Fruit fly (Drosophila melanogaster) whole organism, prepupa: ENCODE results near the gene beag.

Experiments used
- CG10631 ChIP-seq: fragments of 200-800 bp; sonication (Bioruptor generic); optimal IDR thresholded peaks from 2 replicates; lab custom pipeline; 2016; ENCODE audit warnings: missing biosample characterization, missing genetic modification characterization
- CG10669 ChIP-seq: fragments of 200-800 bp; sonication (Bioruptor generic); optimal IDR thresholded peaks from 3 replicates; lab custom pipeline; 2018; ENCODE audit warnings: missing biosample characterization, mild to moderate bottlenecking, missing genetic modification characterization, moderate library complexity
- CG11762 ChIP-seq: fragments of 200-800 bp; sonication (Bioruptor generic); optimal IDR thresholded peaks from 3 replicates; lab custom pipeline; 2016; ENCODE audit warnings: missing biosample characterization, missing genetic modification characterization; ENCODE audit not compliant: insufficient read depth
- CG1621 ChIP-seq: fragments of 200-800 bp; sonication (Bioruptor generic); optimal IDR thresholded peaks from 3 replicates; lab custom pipeline; 2018; ENCODE audit warnings: missing biosample characterization, mild to moderate bottlenecking, missing genetic modification characterization
- CG3032 ChIP-seq: fragments of 200-800 bp; optimal IDR thresholded peaks from 2 replicates; lab custom pipeline; 2019; ENCODE audit warnings: missing biosample characterization, mild to moderate bottlenecking, missing genetic modification characterization, moderate library complexity
- CG32006 ChIP-seq: fragments of 200-800 bp; sonication (Bioruptor generic); optimal IDR thresholded peaks from 3 replicates; lab custom pipeline; 2017; ENCODE audit warnings: missing biosample characterization, mild to moderate bottlenecking, missing genetic modification characterization
- CG6163 ChIP-seq: fragments of 200-800 bp; sonication (Bioruptor generic); IDR thresholded peaks from 3 replicates; pipeline ENCODE4 v1.3.6; 2022; ENCODE audit warnings: missing biosample characterization, missing genetic modification characterization
- CG6854 ChIP-seq: fragments of 200-800 bp; sonication (Bioruptor generic); optimal IDR thresholded peaks from 2 replicates; lab custom pipeline; 2017; ENCODE audit warnings: missing biosample characterization, mild to moderate bottlenecking, missing genetic modification characterization
- CG7368 ChIP-seq: fragments of 200-800 bp; sonication (Bioruptor generic); optimal IDR thresholded peaks from 3 replicates; lab custom pipeline; 2016; ENCODE audit warnings: missing biosample characterization, missing genetic modification characterization
- CG8119 ChIP-seq: fragments of 200-800 bp; sonication (Bioruptor generic); IDR thresholded peaks from 3 replicates; pipeline ENCODE4 v1.3.6; 2022; ENCODE audit warnings: missing biosample characterization, missing genetic modification characterization
- Eip75B ChIP-seq: fragments of 200-800 bp; sonication (Bioruptor generic); optimal IDR thresholded peaks from 3 replicates; lab custom pipeline; 2016; ENCODE audit warnings: missing biosample characterization, missing genetic modification characterization
- Eip78C ChIP-seq: fragments of 200-800 bp; sonication (Bioruptor generic); peaks from one replicate; lab custom pipeline; 2016; ENCODE audit warnings: missing biosample characterization, missing genetic modification characterization
- Ets21C ChIP-seq: fragments of 200-800 bp; sonication (Bioruptor generic); optimal IDR thresholded peaks from 3 replicates; lab custom pipeline; 2016; ENCODE audit warnings: missing biosample characterization, missing genetic modification characterization
- Ets96B ChIP-seq: fragments of 200-800 bp; optimal IDR thresholded peaks from 2 replicates; lab custom pipeline; 2019; ENCODE audit warnings: missing biosample characterization, mild to moderate bottlenecking, missing genetic modification characterization, moderate library complexity
- Hr38 ChIP-seq: sonication (Bioruptor generic); optimal IDR thresholded peaks from 2 replicates; lab custom pipeline; 2016; ENCODE audit warnings: missing biosample characterization, missing genetic modification characterization
- Hr39 ChIP-seq: fragments of 200-800 bp; sonication (Bioruptor generic); optimal IDR thresholded peaks from 2 replicates; lab custom pipeline; 2016; ENCODE audit warnings: missing biosample characterization, missing genetic modification characterization
- Hr4 ChIP-seq: fragments of 200-800 bp; sonication (Bioruptor generic); optimal IDR thresholded peaks from 3 replicates; lab custom pipeline; 2016; ENCODE audit warnings: missing biosample characterization, missing genetic modification characterization
- Met ChIP-seq: fragments of 200-800 bp; sonication (Bioruptor generic); optimal IDR thresholded peaks from 3 replicates; lab custom pipeline; 2016; ENCODE audit warnings: missing biosample characterization, missing genetic modification characterization
- Sox14 ChIP-seq: fragments of 200-800 bp; sonication (Bioruptor generic); optimal IDR thresholded peaks from 3 replicates; lab custom pipeline; 2016; ENCODE audit warnings: missing biosample characterization, missing genetic modification characterization
- Sox15 ChIP-seq: fragments of 200-800 bp; sonication (Bioruptor generic); optimal IDR thresholded peaks from 3 replicates; lab custom pipeline; 2016; ENCODE audit warnings: missing biosample characterization, missing genetic modification characterization
- achi ChIP-seq: fragments of 200-800 bp; sonication (Bioruptor generic); optimal IDR thresholded peaks from 3 replicates; lab custom pipeline; 2016; ENCODE audit warnings: missing biosample characterization, missing genetic modification characterization
- acj6 ChIP-seq: fragments of 200-800 bp; sonication (Bioruptor generic); optimal IDR thresholded peaks from 3 replicates; lab custom pipeline; 2016; ENCODE audit warnings: missing biosample characterization, missing genetic modification characterization
- cyc ChIP-seq: fragments of 200-800 bp; sonication (Bioruptor generic); optimal IDR thresholded peaks from 3 replicates; lab custom pipeline; 2016; ENCODE audit warnings: missing biosample characterization, missing genetic modification characterization
- dsx ChIP-seq: fragments of 200-800 bp; optimal IDR thresholded peaks from 3 replicates; lab custom pipeline; 2019; ENCODE audit warnings: missing biosample characterization, mild to moderate bottlenecking, missing genetic modification characterization, moderate library complexity; ENCODE audit not compliant: poor library complexity, severe bottlenecking
- eg ChIP-seq: fragments of 200-800 bp; sonication (Bioruptor generic); IDR thresholded peaks from 3 replicates; pipeline ENCODE4 v1.3.6; 2022; ENCODE audit warnings: missing biosample characterization, missing genetic modification characterization
- fd59A ChIP-seq: fragments of 200-800 bp; sonication (Bioruptor generic); optimal IDR thresholded peaks from 2 replicates; lab custom pipeline; 2017; ENCODE audit warnings: missing biosample characterization, mild to moderate bottlenecking, missing genetic modification characterization, missing genetic modification reagents
- fd85E ChIP-seq: fragments of 200-800 bp; sonication (Bioruptor generic); optimal IDR thresholded peaks from 3 replicates; lab custom pipeline; 2016; ENCODE audit warnings: missing biosample characterization, missing genetic modification characterization
- fkh ChIP-seq: fragments of 200-800 bp; sonication (Bioruptor generic); optimal IDR thresholded peaks from 3 replicates; lab custom pipeline; 2017; ENCODE audit warnings: missing biosample characterization, mild to moderate bottlenecking, missing genetic modification characterization, moderate library complexity
- lz ChIP-seq: fragments of 200-800 bp; sonication (Bioruptor generic); optimal IDR thresholded peaks from 3 replicates; lab custom pipeline; 2016; ENCODE audit warnings: missing biosample characterization, missing genetic modification characterization
- pdm3 ChIP-seq: fragments of 200-800 bp; sonication (Bioruptor generic); optimal IDR thresholded peaks from 3 replicates; lab custom pipeline; 2016; ENCODE audit warnings: missing biosample characterization, missing genetic modification characterization
- spab ChIP-seq: fragments of 200-800 bp; sonication (Bioruptor generic); optimal IDR thresholded peaks from 2 replicates; lab custom pipeline; 2017; ENCODE audit warnings: missing biosample characterization, mild to moderate bottlenecking, missing genetic modification characterization, missing genetic modification reagents
- svp ChIP-seq: fragments of 200-800 bp; sonication (Bioruptor generic); peaks from one replicate; lab custom pipeline; 2016; ENCODE audit warnings: missing biosample characterization, missing genetic modification characterization

beag gene

dm6 chr3R:9029411-9029810 is 35.5 kb downstream of the beag start:
- TF ChIP-seq Sox14: peak; percentile 11
- peak; percentile 26 for TF ChIP-seq dsx (GFP tag; lab: Kevin White, UChicago)
- no peak for TF ChIP-seq pdm3
- no peak for TF ChIP-seq CG8119 (GFP tag; lab: Robert Waterston, UW)
- TF ChIP-seq Eip78C (GFP tag; lab: Kevin White, UChicago): peak; percentile 37

- TF ChIP-seq fkh (GFP tag; lab: Kevin White, UChicago) (peak; percentile 31), CG3032 (tag; lab: Kevin White, UChicago) (no peak), CG7368 (no peak), Hr4 (GFP tag; lab: Kevin White, UChicago) (no peak)
Observed at dm6 chr3R:9028690-9029089, 36.2 kb downstream of the beag start.

- TF ChIP-seq CG8119 (GFP tag; lab: Robert Waterston, UW): no peak
- TF ChIP-seq Hr39 (GFP tag; lab: Kevin White, UChicago): no peak
- TF ChIP-seq Hr38: no peak
- no peak for TF ChIP-seq Met
- TF ChIP-seq Eip75B (GFP tag; lab: Kevin White, UChicago): no peak
- no peak for TF ChIP-seq svp (GFP tag; lab: Kevin White, UChicago)
- no peak for TF ChIP-seq fd85E (GFP tag; lab: Kevin White, UChicago)
- TF ChIP-seq CG10669 (GFP tag; lab: Kevin White, UChicago): no peak
- TF ChIP-seq, all 60 proteins: peak for 0
Observed at dm6 chr3R:9027082-9027481, 37.8 kb downstream of the beag start.

- TF ChIP-seq CG10631 (GFP tag; lab: Kevin White, UChicago): no peak
Observed at dm6 chr3R:9024835-9025510, 39.9 kb downstream of the beag start.

- TF ChIP-seq spab (GFP tag; lab: Kevin White, UChicago) (no peak), Sox15 (no peak), cyc (GFP tag; lab: Kevin White, UChicago) (no peak), acj6 (no peak), lz (GFP tag; lab: Kevin White, UChicago) (no peak), fd59A (GFP tag; lab: Kevin White, UChicago) (no peak), achi (GFP tag; lab: Kevin White, UChicago) (no peak), eg (no peak), CG1621 (no peak), CG32006 (GFP tag; lab: Kevin White, UChicago) (no peak)
Observed at dm6 chr3R:9023934-9024333, 40.9 kb downstream of the beag start.

DNA sequence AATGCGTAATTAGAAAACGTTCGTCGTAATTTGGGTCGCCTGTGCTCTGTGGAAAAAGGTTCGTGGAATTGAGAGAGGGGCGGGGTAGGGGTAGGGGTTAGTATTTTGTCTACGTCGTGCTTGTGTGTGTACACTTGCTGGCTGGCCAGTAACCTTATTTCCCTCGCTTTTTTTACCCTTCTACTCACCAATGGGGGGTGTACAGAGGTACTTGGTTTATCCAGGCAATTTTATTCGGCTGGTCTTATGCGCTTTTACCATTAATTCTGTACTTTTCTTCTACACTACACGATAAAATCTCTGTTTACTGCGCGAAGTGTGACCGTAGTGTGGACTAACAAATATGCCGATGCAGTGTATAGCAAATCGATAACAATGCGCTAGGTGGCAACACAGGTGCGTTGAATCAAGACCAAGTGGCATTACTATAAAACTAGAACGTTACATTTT is 45.2 kb downstream of the beag start, which contains the start of gene tgo:
Gene tgo, minus strand, starts transcription at position 334 of the 450 bp plus-strand sequence.
- peak; percentile 40 for TF ChIP-seq CG6854 (GFP tag; lab: Kevin White, UChicago)
- no peak for TF ChIP-seq Ets96B (tag; lab: Kevin White, UChicago)
- TF ChIP-seq fd59A (GFP tag; lab: Kevin White, UChicago): no peak
- peak; percentile 87 for TF ChIP-seq fkh (GFP tag; lab: Kevin White, UChicago)
- TF ChIP-seq CG3032 (tag; lab: Kevin White, UChicago): peak; percentile 9

DNA sequence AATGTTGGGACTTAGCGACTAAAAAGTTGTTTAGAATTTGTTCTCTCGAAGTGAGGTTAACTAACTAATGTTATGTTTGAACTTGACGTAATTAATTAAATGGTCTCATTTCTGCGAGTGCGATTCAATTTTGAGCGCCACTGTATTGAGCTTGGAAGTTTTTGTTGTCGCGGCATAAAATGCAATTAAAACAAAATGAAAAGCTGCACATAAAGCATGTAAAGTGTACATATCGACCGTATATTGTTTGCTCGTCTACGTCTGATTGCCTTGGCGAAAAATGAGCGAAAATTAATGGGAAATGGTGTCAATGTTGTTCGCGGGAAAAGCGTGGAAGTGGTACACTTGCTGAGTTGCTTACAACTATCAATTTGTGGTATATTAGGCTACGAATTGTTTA is 48.0 kb downstream of the beag start:
- TF ChIP-seq CG6163 (GFP tag; lab: Robert Waterston, UW): no peak
- no peak for TF ChIP-seq fd85E (GFP tag; lab: Kevin White, UChicago)
- no peak for TF ChIP-seq CG11762
- TF ChIP-seq CG7368: no peak
- no peak for TF ChIP-seq Met
- no peak for TF ChIP-seq Ets21C (GFP tag; lab: Kevin White, UChicago)
